Fruit fly (Drosophila melanogaster) whole organism, adult: Measurements from ENCODE around the gene CG14238.

Experiments
- CG11617 ChIP-seq: fragments of 200-800 bp; sonication (Bioruptor generic); optimal IDR thresholded peaks from 2 replicates; lab custom pipeline; 2017; ENCODE audit warnings: mild to moderate bottlenecking, missing biosample characterization, missing genetic modification reagents, missing genetic modification characterization
- CG12768 ChIP-seq: fragments of 200-800 bp; sonication (Bioruptor generic); optimal IDR thresholded peaks from 2 replicates; lab custom pipeline; 2017; ENCODE audit warnings: missing biosample characterization, missing genetic modification characterization, mild to moderate bottlenecking, moderate library complexity, missing genetic modification reagents
- CG14711 ChIP-seq: fragments of 200-800 bp; sonication (Bioruptor generic); optimal IDR thresholded peaks from 2 replicates; lab custom pipeline; 2018; ENCODE audit warnings: missing biosample characterization, mild to moderate bottlenecking, missing genetic modification characterization, moderate library complexity
- CG1620 ChIP-seq: fragments of 200-800 bp; sonication (Bioruptor generic); optimal IDR thresholded peaks from 2 replicates; lab custom pipeline; 2016; ENCODE audit warnings: missing biosample characterization, missing genetic modification characterization
- CG33017 ChIP-seq: fragments of 200-800 bp; sonication (Bioruptor generic); optimal IDR thresholded peaks from 2 replicates; lab custom pipeline; 2018; ENCODE audit warnings: missing biosample characterization, mild to moderate bottlenecking, missing genetic modification characterization, moderate library complexity
- CG5204 ChIP-seq: fragments of 200-800 bp; sonication (Bioruptor generic); optimal IDR thresholded peaks from 2 replicates; lab custom pipeline; 2016; ENCODE audit warnings: missing biosample characterization, missing genetic modification characterization
- CG7045 ChIP-seq: fragments of 200-800 bp; sonication (Bioruptor generic); optimal IDR thresholded peaks from 2 replicates; lab custom pipeline; 2017; ENCODE audit warnings: missing biosample characterization, mild to moderate bottlenecking, missing genetic modification characterization
- CG7101 ChIP-seq: fragments of 200-800 bp; sonication (Bioruptor generic); optimal IDR thresholded peaks from 2 replicates; lab custom pipeline; 2018; ENCODE audit warnings: missing biosample characterization, mild to moderate bottlenecking, missing genetic modification characterization, moderate library complexity
- Clk ChIP-seq: fragments of 200-800 bp; sonication (Bioruptor generic); optimal IDR thresholded peaks from 2 replicates; lab custom pipeline; 2017; ENCODE audit warnings: missing biosample characterization, missing genetic modification characterization
- Crg-1 ChIP-seq: fragments of 200-800 bp; sonication (Bioruptor generic); optimal IDR thresholded peaks from 2 replicates; lab custom pipeline; 2016; ENCODE audit warnings: missing biosample characterization, missing genetic modification characterization
- Hr96 ChIP-seq: fragments of 200-800 bp; sonication (Bioruptor generic); optimal IDR thresholded peaks from 2 replicates; lab custom pipeline; 2016; ENCODE audit warnings: missing biosample characterization, missing genetic modification characterization
- Mnt ChIP-seq: fragments of 200-800 bp; sonication (Bioruptor generic); optimal IDR thresholded peaks from 2 replicates; lab custom pipeline; 2016; ENCODE audit warnings: missing biosample characterization, mild to moderate bottlenecking, missing genetic modification characterization
- bab1 ChIP-seq: fragments of 200-800 bp; sonication (Bioruptor generic); optimal IDR thresholded peaks from 3 replicates; lab custom pipeline; 2019; ENCODE audit warnings: missing biosample characterization, mild to moderate bottlenecking, missing genetic modification characterization, moderate library complexity
- cic ChIP-seq: fragments of 200-800 bp; sonication (Bioruptor generic); optimal IDR thresholded peaks from 2 replicates; lab custom pipeline; 2017; ENCODE audit warnings: missing biosample characterization, mild to moderate bottlenecking, missing genetic modification characterization, moderate library complexity
- cnc ChIP-seq, 2 experiments: fragments of >200 bp; optimal IDR thresholded peaks; 2 replicates each; lab custom pipeline; 2017
- kay ChIP-seq: fragments of 200-800 bp; sonication (Bioruptor generic); peaks from one replicate; lab custom pipeline; 2016; ENCODE audit warnings: missing biosample characterization, missing genetic modification characterization, borderline replicate concordance
- ovo ChIP-seq: fragments of 200-800 bp; sonication (Bioruptor generic); optimal IDR thresholded peaks from 2 replicates; lab custom pipeline; 2016; ENCODE audit warnings: missing biosample characterization, missing genetic modification characterization
- pad ChIP-seq: fragments of 200-800 bp; sonication (Bioruptor generic); optimal IDR thresholded peaks from 3 replicates; lab custom pipeline; 2017; ENCODE audit warnings: missing biosample characterization, missing genetic modification characterization, mild to moderate bottlenecking, moderate library complexity, missing genetic modification reagents
- tj ChIP-seq: fragments of 200-800 bp; sonication (Bioruptor generic); optimal IDR thresholded peaks from 3 replicates; lab custom pipeline; 2017; ENCODE audit warnings: missing biosample characterization, mild to moderate bottlenecking, missing genetic modification characterization, moderate library complexity
- toe ChIP-seq: fragments of 200-800 bp; sonication (Bioruptor generic); optimal IDR thresholded peaks from 2 replicates; lab custom pipeline; 2016; ENCODE audit warnings: missing biosample characterization, missing genetic modification characterization

CG14238 gene

dm6 chr3R:26485240-26485865, 27.3 kb downstream of the CG14238 start:
- TF ChIP-seq Clk (GFP tag; lab: Kevin White, UChicago) (no peak), Mnt (GFP tag; lab: Kevin White, UChicago) (no peak), cnc (optimal IDR thresholded peaks at IDR 0.05; lab: Kevin White, UChicago) (no peak), CG1620 (GFP tag; lab: Kevin White, UChicago) (no peak), CG12768 (GFP tag; lab: Kevin White, UChicago) (no peak), CG11617 (no peak)

- TF ChIP-seq ovo (GFP tag; lab: Kevin White, UChicago) = no peak
- TF ChIP-seq CG14711 (tag; lab: Kevin White, UChicago) = no peak
- no peak for TF ChIP-seq Hr96
- TF ChIP-seq kay = no peak
- TF ChIP-seq CG1620 (GFP tag; lab: Kevin White, UChicago) = no peak
- TF ChIP-seq cic (GFP tag; lab: Kevin White, UChicago) = no peak
- TF ChIP-seq pad (GFP tag; lab: Kevin White, UChicago) = no peak
Measured at dm6 chr3R:26489456-26489855, 31.4 kb downstream of the CG14238 start.

- TF ChIP-seq CG7045 (no peak), CG33017 (tag; lab: Kevin White, UChicago) (peak; percentile 4), bab1 (GFP tag; lab: Kevin White, UChicago) (no peak), kay (no peak), cnc (optimal IDR thresholded peaks at IDR 0.05; lab: Kevin White, UChicago) (no peak)
Measured at dm6 chr3R:26494247-26494646, 36.2 kb downstream of the CG14238 start.

- TF ChIP-seq cic (GFP tag; lab: Kevin White, UChicago) = no peak
- TF ChIP-seq toe = no peak
- no peak for TF ChIP-seq Hr96
- TF ChIP-seq kay = peak; percentile 1
- no peak for TF ChIP-seq Clk (GFP tag; lab: Kevin White, UChicago)
Measured at dm6 chr3R:26496356-26496755, 38.3 kb downstream of the CG14238 start.

dm6 chr3R:26499136-26499535, 41.1 kb downstream of the CG14238 start:
- no peak for TF ChIP-seq Clk (GFP tag; lab: Kevin White, UChicago)
- TF ChIP-seq CG33017 (tag; lab: Kevin White, UChicago) = no peak
- TF ChIP-seq Hr96 = no peak
- TF ChIP-seq CG7045 = no peak
- no peak for TF ChIP-seq CG14711 (tag; lab: Kevin White, UChicago)
- no peak for TF ChIP-seq kay
- no peak for TF ChIP-seq ovo (GFP tag; lab: Kevin White, UChicago)
- no peak for TF ChIP-seq bab1 (GFP tag; lab: Kevin White, UChicago)
- no peak for TF ChIP-seq CG5204 (GFP tag; lab: Kevin White, UChicago)

- TF ChIP-seq toe = no peak
- TF ChIP-seq CG5204 (GFP tag; lab: Kevin White, UChicago) = no peak
- no peak for TF ChIP-seq CG14711 (tag; lab: Kevin White, UChicago)
- no peak for TF ChIP-seq Mnt (GFP tag; lab: Kevin White, UChicago)
- TF ChIP-seq ovo (GFP tag; lab: Kevin White, UChicago) = no peak
- no peak for TF ChIP-seq cnc (optimal IDR thresholded peaks at IDR 0.05; lab: Kevin White, UChicago)
- no peak for TF ChIP-seq CG7045
- TF ChIP-seq Crg-1 (GFP tag; lab: Kevin White, UChicago) = no peak
Measured at dm6 chr3R:26500355-26500754, 42.3 kb downstream of the CG14238 start.

dm6 chr3R:26502072-26502471, 44.0 kb downstream of the CG14238 start:
- no peak for TF ChIP-seq tj (GFP tag; lab: Kevin White, UChicago)
- TF ChIP-seq Hr96 = no peak
- no peak for TF ChIP-seq Mnt (GFP tag; lab: Kevin White, UChicago)
- no peak for TF ChIP-seq ovo (GFP tag; lab: Kevin White, UChicago)
- TF ChIP-seq CG12768 (GFP tag; lab: Kevin White, UChicago) = no peak
- TF ChIP-seq CG7101 = no peak
- TF ChIP-seq kay = no peak
- no peak for TF ChIP-seq CG1620 (GFP tag; lab: Kevin White, UChicago)
- TF ChIP-seq Crg-1 (GFP tag; lab: Kevin White, UChicago) = no peak
- TF ChIP-seq CG11617 = no peak
- no peak for TF ChIP-seq CG7045

- TF ChIP-seq kay (no peak), Hr96 (no peak)
Measured at dm6 chr3R:26502907-26503306, 44.9 kb downstream of the CG14238 start.
